Fruit fly (Drosophila melanogaster) whole organism, embryonic: ENCODE measurements around the gene CG17264.

ENCODE experiments used
- Asciz ChIP-seq: fragments of 200-800 bp; sonication (Bioruptor generic); optimal IDR thresholded peaks from 2 replicates; lab custom pipeline; 2017; ENCODE audit warnings: missing biosample characterization, mild to moderate bottlenecking, missing genetic modification characterization, missing genetic modification reagents
- BEAF-32 ChIP-seq: fragments of 200-800 bp; sonication (Bioruptor generic); optimal IDR thresholded peaks from 3 replicates; lab custom pipeline; 2017; ENCODE audit warnings: missing biosample characterization, missing genetic modification characterization, mild to moderate bottlenecking, moderate library complexity, missing genetic modification reagents
- Bdp1 ChIP-seq: fragments of 200-800 bp; sonication (Bioruptor generic); optimal IDR thresholded peaks from 3 replicates; lab custom pipeline; 2016; ENCODE audit warnings: missing biosample characterization, missing genetic modification characterization
- CG10431 ChIP-seq: fragments of 200-800 bp; sonication (Bioruptor generic); optimal IDR thresholded peaks from 3 replicates; lab custom pipeline; 2018; ENCODE audit warnings: missing biosample characterization, mild to moderate bottlenecking, missing genetic modification characterization
- CG10462 ChIP-seq: fragments of 200-800 bp; sonication (Bioruptor generic); optimal IDR thresholded peaks from 2 replicates; lab custom pipeline; 2016; ENCODE audit warnings: missing biosample characterization, missing genetic modification characterization
- CG10959 ChIP-seq: fragments of 200-800 bp; sonication (Bioruptor generic); IDR thresholded peaks from 2 replicates; pipeline ENCODE4 v1.3.6; 2022; ENCODE audit warnings: missing biosample characterization, missing genetic modification characterization
- CG11093 ChIP-seq: fragments of 200-800 bp; sonication (Bioruptor generic); IDR thresholded peaks from 3 replicates; pipeline ENCODE4 v1.3.6; 2022; ENCODE audit warnings: missing biosample characterization, missing genetic modification characterization
- CG15479 ChIP-seq: fragments of 200-800 bp; sonication (Bioruptor generic); optimal IDR thresholded peaks from 3 replicates; lab custom pipeline; 2019; ENCODE audit warnings: missing biosample characterization, mild to moderate bottlenecking, missing genetic modification characterization, moderate library complexity
- CG16863 ChIP-seq: fragments of 200-800 bp; sonication (Bioruptor generic); optimal IDR thresholded peaks from 3 replicates; lab custom pipeline; 2016; ENCODE audit warnings: missing biosample characterization, missing genetic modification characterization
- CG17186 ChIP-seq: fragments of 200-800 bp; sonication (Bioruptor generic); optimal IDR thresholded peaks from 3 replicates; lab custom pipeline; 2017; ENCODE audit warnings: missing biosample characterization, missing genetic modification reagents, missing genetic modification characterization
- CG17829 ChIP-seq: fragments of 200-800 bp; optimal IDR thresholded peaks from 2 replicates; lab custom pipeline; 2019; ENCODE audit warnings: missing biosample characterization, mild to moderate bottlenecking, missing genetic modification characterization, moderate library complexity
- CG32767 ChIP-seq: fragments of 200-800 bp; sonication (Bioruptor generic); IDR thresholded peaks from 2 replicates; pipeline ENCODE4 v1.3.6; 2022; ENCODE audit warnings: missing biosample characterization, missing genetic modification characterization
- CG3726 ChIP-seq: fragments of 200-800 bp; sonication (Bioruptor generic); IDR thresholded peaks from 3 replicates; pipeline ENCODE4, ENCODE4 v1.3.6; 2022; ENCODE audit warnings: missing biosample characterization, missing genetic modification characterization
- CG3995 ChIP-seq: fragments of 200-800 bp; sonication (Bioruptor generic); optimal IDR thresholded peaks from 3 replicates; lab custom pipeline; 2016; ENCODE audit warnings: missing biosample characterization, missing genetic modification characterization
- CG42726 ChIP-seq: fragments of 200-800 bp; sonication (Bioruptor generic); IDR thresholded peaks from 2 replicates; pipeline ENCODE4 v1.3.6; 2022; ENCODE audit warnings: missing biosample characterization, missing genetic modification characterization; ENCODE audit not compliant: partially characterized antibody
- CG6813 ChIP-seq: fragments of 200-800 bp; sonication (Bioruptor generic); optimal IDR thresholded peaks from 2 replicates; lab custom pipeline; 2017; ENCODE audit warnings: missing biosample characterization, missing genetic modification characterization, mild to moderate bottlenecking, moderate library complexity, missing genetic modification reagents
- CG7839 ChIP-seq: fragments of 200-800 bp; sonication (Bioruptor generic); optimal IDR thresholded peaks from 3 replicates; lab custom pipeline; 2018; ENCODE audit warnings: missing biosample characterization, mild to moderate bottlenecking, missing genetic modification characterization, moderate library complexity
- CG8290 ChIP-seq, 3 experiments: fragments of 200-800 bp; sonication (Bioruptor generic); optimal IDR thresholded peaks; 2 replicates each; lab custom pipeline; 2016 to 2019; ENCODE audit warnings: missing biosample characterization in 3 of 3, missing genetic modification characterization in 3 of 3, mild to moderate bottlenecking in 2 of 3, moderate library complexity in 1 of 3
- CG8388 ChIP-seq: fragments of 200-800 bp; sonication (Bioruptor generic); optimal IDR thresholded peaks from 2 replicates; lab custom pipeline; 2019; ENCODE audit warnings: missing biosample characterization, mild to moderate bottlenecking, missing genetic modification characterization, moderate library complexity
- CG9932 ChIP-seq: fragments of 200-800 bp; sonication (Bioruptor generic); IDR thresholded peaks from 2 replicates; pipeline ENCODE4 v1.3.6; 2022; ENCODE audit warnings: missing biosample characterization, missing genetic modification characterization
- CTCF ChIP-seq: fragments of 200-800 bp; sonication (Bioruptor generic); optimal IDR thresholded peaks from 2 replicates; lab custom pipeline; 2017; ENCODE audit warnings: missing biosample characterization, mild to moderate bottlenecking, missing genetic modification characterization, moderate library complexity
- Dref ChIP-seq: fragments of 200-800 bp; sonication (Bioruptor generic); IDR thresholded peaks from 2 replicates; pipeline ENCODE4 v1.3.6; 2022; ENCODE audit warnings: missing biosample characterization, missing genetic modification characterization
- HLHmδ ChIP-seq: fragments of 200-800 bp; sonication (Bioruptor generic); optimal IDR thresholded peaks from 2 replicates; lab custom pipeline; 2018; ENCODE audit warnings: missing biosample characterization, mild to moderate bottlenecking, missing genetic modification characterization, moderate library complexity
- Hr51 ChIP-seq, 2 experiments: fragments of 200-800 bp; sonication (Bioruptor generic); optimal IDR thresholded peaks; 2 replicates in 1 of 2; 3 replicates in 1 of 2; lab custom pipeline; 2016 to 2018; ENCODE audit warnings: missing biosample characterization in 2 of 2, missing genetic modification characterization in 2 of 2, mild to moderate bottlenecking in 1 of 2, moderate library complexity in 1 of 2
- Lpt ChIP-seq: fragments of >200 bp; optimal IDR thresholded peaks from 2 replicates; lab custom pipeline; 2018; ENCODE audit warnings: missing biosample characterization, missing genetic modification characterization
- Scr ChIP-seq: fragments of 200-800 bp; sonication (Bioruptor generic); IDR thresholded peaks from 2 replicates; pipeline ENCODE4 v1.3.6; 2022; ENCODE audit warnings: missing biosample characterization, missing genetic modification characterization; ENCODE audit not compliant: partially characterized antibody
- Sin3A ChIP-seq: fragments of >200 bp; optimal IDR thresholded peaks from 2 replicates; lab custom pipeline; 2018
- az2 ChIP-seq: fragments of 200-800 bp; sonication (Bioruptor generic); optimal IDR thresholded peaks from 3 replicates; lab custom pipeline; 2016; ENCODE audit warnings: missing biosample characterization, missing genetic modification characterization
- bigmax ChIP-seq: fragments of 200-800 bp; sonication (Bioruptor generic); optimal IDR thresholded peaks from 2 replicates; lab custom pipeline; 2018; ENCODE audit warnings: missing biosample characterization, mild to moderate bottlenecking, missing genetic modification characterization
- ci ChIP-seq: fragments of 200-800 bp; sonication (Bioruptor generic); IDR thresholded peaks from 3 replicates; pipeline ENCODE4 v1.3.6; 2022; ENCODE audit warnings: missing biosample characterization, missing genetic modification characterization
- dysf ChIP-seq: fragments of 200-800 bp; sonication (Bioruptor generic); IDR thresholded peaks from 3 replicates; pipeline ENCODE4 v1.3.6; 2022; ENCODE audit warnings: missing biosample characterization, missing genetic modification characterization
- ewg ChIP-seq: fragments of 200-800 bp; sonication (Bioruptor generic); optimal IDR thresholded peaks from 3 replicates; lab custom pipeline; 2017; ENCODE audit warnings: mild to moderate bottlenecking, missing biosample characterization, missing genetic modification reagents, missing genetic modification characterization
- eyg ChIP-seq: fragments of 200-800 bp; sonication (Bioruptor generic); optimal IDR thresholded peaks from 3 replicates; lab custom pipeline; 2016; ENCODE audit warnings: missing biosample characterization, missing genetic modification characterization
- fd64A ChIP-seq: fragments of 200-800 bp; sonication (Bioruptor generic); optimal IDR thresholded peaks from 3 replicates; lab custom pipeline; 2018; ENCODE audit warnings: missing biosample characterization, mild to moderate bottlenecking, missing genetic modification characterization
- gt ChIP-seq: fragments of 200-800 bp; sonication (Bioruptor generic); IDR thresholded peaks from 2 replicates; pipeline ENCODE4 v1.3.6; 2022; ENCODE audit warnings: missing biosample characterization, missing genetic modification characterization
- h ChIP-seq: fragments of >200 bp; optimal IDR thresholded peaks from 2 replicates; lab custom pipeline; 2017
- hkb ChIP-seq, 2 experiments: fragments of 200-800 bp in 1 of 2; fragments of >200 bp in 1 of 2; sonication (Bioruptor generic) in 1 of 2; IDR thresholded peaks in 1 of 2; optimal IDR thresholded peaks in 1 of 2; 2 replicates each; pipeline versions ENCODE4 v1.3.6 to Lab custom; 2017 to 2022; ENCODE audit warnings: missing biosample characterization in 1 of 2, missing genetic modification characterization in 1 of 2
- jigr1 ChIP-seq: fragments of 200-800 bp; sonication (Bioruptor generic); IDR thresholded peaks from 3 replicates; pipeline ENCODE4 v1.3.6; 2022; ENCODE audit warnings: missing biosample characterization, missing genetic modification characterization
- ken ChIP-seq: fragments of 200-800 bp; sonication (Bioruptor generic); IDR thresholded peaks from 3 replicates; pipeline ENCODE4 v1.3.6; 2022; ENCODE audit warnings: missing biosample characterization, missing genetic modification characterization
- lbe ChIP-seq: fragments of 200-800 bp; sonication (Bioruptor generic); optimal IDR thresholded peaks from 2 replicates; lab custom pipeline; 2016; ENCODE audit warnings: missing biosample characterization, mild to moderate bottlenecking, missing genetic modification characterization
- lov ChIP-seq, 2 experiments: fragments of 200-800 bp in 1 of 2; fragments of >200 bp in 1 of 2; sonication (Bioruptor generic) in 1 of 2; IDR thresholded peaks in 1 of 2; optimal IDR thresholded peaks in 1 of 2; 2 replicates in 1 of 2; 3 replicates in 1 of 2; pipeline versions ENCODE4 v1.3.6 to Lab custom; 2017 to 2022; ENCODE audit warnings: missing biosample characterization in 1 of 2, missing genetic modification characterization in 1 of 2
- mld ChIP-seq: fragments of 200-800 bp; sonication (Bioruptor generic); IDR thresholded peaks from 3 replicates; pipeline ENCODE4 v1.3.6; 2022; ENCODE audit warnings: missing biosample characterization, missing genetic modification characterization; ENCODE audit not compliant: partially characterized antibody
- nau ChIP-seq: fragments of 200-800 bp; sonication (Bioruptor generic); optimal IDR thresholded peaks from 3 replicates; lab custom pipeline; 2017; ENCODE audit warnings: missing biosample characterization, mild to moderate bottlenecking, missing genetic modification characterization, missing genetic modification reagents
- schlank ChIP-seq: fragments of 200-800 bp; sonication (Bioruptor generic); optimal IDR thresholded peaks from 2 replicates; lab custom pipeline; 2018; ENCODE audit warnings: missing biosample characterization, mild to moderate bottlenecking, missing genetic modification characterization
- slbo ChIP-seq: fragments of 200-800 bp; sonication (Bioruptor generic); IDR thresholded peaks from 2 replicates; pipeline ENCODE4 v1.3.6; 2022; ENCODE audit warnings: missing biosample characterization, missing genetic modification characterization
- sna ChIP-seq: fragments of 200-800 bp; sonication (Bioruptor generic); IDR thresholded peaks from 2 replicates; pipeline ENCODE4 v1.3.6; 2022; ENCODE audit warnings: missing biosample characterization, missing genetic modification characterization; ENCODE audit not compliant: partially characterized antibody
- tx ChIP-seq: fragments of 200-800 bp; sonication (Bioruptor generic); optimal IDR thresholded peaks from 2 replicates; lab custom pipeline; 2016; ENCODE audit warnings: missing biosample characterization, missing genetic modification characterization
- yki ChIP-seq: fragments of >200 bp; optimal IDR thresholded peaks from 3 replicates; lab custom pipeline; 2018
- zfh2 ChIP-seq: fragments of 200-800 bp; sonication (Bioruptor generic); optimal IDR thresholded peaks from 2 replicates; lab custom pipeline; 2016; ENCODE audit warnings: missing biosample characterization, missing genetic modification characterization

Gene CG17264

dm6 chr2L:2987681-2988381 is 30.5 kb upstream of the CG17264 start, which contains the start of the genes Chd1 and Bem46 (continued):
- no peak for TF ChIP-seq HLHmδ
- peak; percentile 59 for TF ChIP-seq Sin3A (lab: Kevin White, UChicago)
- TF ChIP-seq az2: peak; percentile 88
- 0 out of 2 replicates have a peak, but pooled peaks have one; percentile 33 for TF ChIP-seq CG10959 (GFP tag; lab: Robert Waterston, UW)
- TF ChIP-seq ci (GFP tag; lab: Robert Waterston, UW): peak; percentile 84
- no peak for TF ChIP-seq mld (GFP tag; lab: Robert Waterston, UW)
- peak; percentile 51 for TF ChIP-seq Bdp1
- TF ChIP-seq lbe: peak; percentile 36
- peak; percentile 91 for TF ChIP-seq CG8388 (GFP tag; lab: Kevin White, UChicago)
- TF ChIP-seq CG10462: peak; percentile 72
- TF ChIP-seq BEAF-32 (GFP tag; lab: Kevin White, UChicago): peak; percentile 75
- TF ChIP-seq yki: no peak
- TF ChIP-seq CG17829 (tag; lab: Kevin White, UChicago): peak; percentile 87
- TF ChIP-seq CG6813: peak; percentile 60
- peak in 1 of 2 experiments; percentile 64 for TF ChIP-seq Hr51 (GFP tag; optimal IDR thresholded peaks at IDR 0.05; lab: Kevin White, UChicago)
- no peak for TF ChIP-seq bigmax (GFP tag; lab: Kevin White, UChicago)
- peak; percentile 84 for TF ChIP-seq zfh2
- TF ChIP-seq CTCF: no peak
- 0 out of 2 replicates have a peak, but pooled peaks have one; percentile 28 for TF ChIP-seq gt (GFP tag; lab: Robert Waterston, UW)
- peak; percentile 65 for TF ChIP-seq Dref (GFP tag; lab: Robert Waterston, UW)
- no peak for TF ChIP-seq CG42726 (GFP tag; lab: Robert Waterston, UW)
- no peak for TF ChIP-seq Asciz (GFP tag; lab: Kevin White, UChicago)
- peak; percentile 78; the same call in 2 of the 3 replicates for TF ChIP-seq CG11093 (GFP tag; lab: Robert Waterston, UW)
- peak; percentile 54; the same call in 1 of the 2 replicates for TF ChIP-seq CG32767
- 0 out of 3 replicates have a peak, but pooled peaks have one; percentile 61 for TF ChIP-seq CG3726 (GFP tag; lab: Robert Waterston, UW)
- no peak; the same call in none of the 3 replicates for TF ChIP-seq jigr1 (GFP tag; lab: Robert Waterston, UW)
- TF ChIP-seq CG10431: peak; percentile 70
- TF ChIP-seq nau: no peak
- TF ChIP-seq CG9932 (GFP tag; lab: Robert Waterston, UW): peak; percentile 93
- TF ChIP-seq CG17186 (GFP tag; lab: Kevin White, UChicago): peak; percentile 46
- TF ChIP-seq CG15479 (GFP tag; lab: Kevin White, UChicago): peak; percentile 1
- peak; percentile 58 for TF ChIP-seq eyg (GFP tag; lab: Kevin White, UChicago)
- TF ChIP-seq tx (GFP tag; lab: Kevin White, UChicago): peak; percentile 57
- TF ChIP-seq Lpt (GFP tag; lab: Kevin White, UChicago): no peak
- peak; percentile 77 for TF ChIP-seq ewg (GFP tag; lab: Kevin White, UChicago)
- TF ChIP-seq h (lab: Kevin White, UChicago): no peak
- peak; percentile 50 for TF ChIP-seq CG16863
- peak; percentile 51 for TF ChIP-seq schlank (tag; lab: Kevin White, UChicago)
- peak; percentile 93 for TF ChIP-seq slbo (GFP tag; lab: Robert Waterston, UW)
- TF ChIP-seq CG3995 (GFP tag; lab: Kevin White, UChicago): peak; percentile 46
- TF ChIP-seq sna (GFP tag; lab: Robert Waterston, UW): no peak
- peak; percentile 74 for TF ChIP-seq Scr
- TF ChIP-seq lov (optimal IDR thresholded peaks at IDR 0.05; lab: Kevin White, UChicago): no peak
- 0 out of 3 replicates have a peak, but pooled peaks have one; percentile 18 for TF ChIP-seq lov (GFP tag; IDR thresholded peaks at IDR 0.05; lab: Robert Waterston, UW)
- no peak for TF ChIP-seq hkb (optimal IDR thresholded peaks at IDR 0.05; lab: Kevin White, UChicago)
- peak; percentile 72 for TF ChIP-seq hkb (GFP tag; IDR thresholded peaks at IDR 0.05; lab: Robert Waterston, UW)
- TF ChIP-seq fd64A (GFP tag; lab: Kevin White, UChicago): no peak
- peak; percentile 88 for TF ChIP-seq dysf (GFP tag; lab: Robert Waterston, UW)
- peak; percentile 83 for TF ChIP-seq ken (GFP tag; lab: Robert Waterston, UW)
- TF ChIP-seq CG8290 (GFP tag; optimal IDR thresholded peaks at IDR 0.05; lab: Kevin White, UChicago): peak; percentile 55
- no peak for TF ChIP-seq CG8290 (tag; optimal IDR thresholded peaks at IDR 0.05; lab: Kevin White, UChicago)
- peak; percentile 88 for TF ChIP-seq CG7839 (tag; lab: Kevin White, UChicago)
